Worm (Caenorhabditis elegans) whole organism, late embryonic: ENCODE measurements around the gene Y66D12A.3.

Experiments used
- ceh-2 ChIP-seq: sonication (generic microtip); optimal IDR thresholded peaks from 2 replicates; lab custom pipeline; 2016; ENCODE audit warnings: missing genotype, missing genetic modification characterization, missing compliant biosample characterization
- ceh-30 ChIP-seq: fragments of 150-350 bp; optimal IDR thresholded peaks from 2 replicates; lab custom pipeline; 2014; ENCODE audit warnings: missing biosample characterization, missing genetic modification characterization
- ets-4 ChIP-seq: sonication (generic microtip); optimal IDR thresholded peaks from 2 replicates; lab custom pipeline; 2016; ENCODE audit warnings: missing genetic modification characterization, missing compliant biosample characterization
- fkh-10 ChIP-seq: fragments of 150-350 bp; optimal IDR thresholded peaks from 2 replicates; lab custom pipeline; 2014; ENCODE audit warnings: missing biosample characterization, missing genetic modification reagents, missing genetic modification characterization
- hlh-15 ChIP-seq: sonication (generic microtip); optimal IDR thresholded peaks from 2 replicates; lab custom pipeline; 2016; ENCODE audit warnings: missing genetic modification characterization, missing compliant biosample characterization
- nhr-232 ChIP-seq: sonication (generic microtip); optimal IDR thresholded peaks from 2 replicates; lab custom pipeline; 2016; ENCODE audit warnings: missing genetic modification characterization, missing compliant biosample characterization
- pat-9 ChIP-seq: fragments of 200-800 bp; sonication (Bioruptor generic); optimal IDR thresholded peaks from 2 replicates; lab custom pipeline; 2018; ENCODE audit warnings: mild to moderate bottlenecking, missing genetic modification characterization, moderate library complexity, missing compliant biosample characterization
- pha-4 ChIP-seq: fragments of 150-350 bp; optimal IDR thresholded peaks from 2 replicates; lab custom pipeline; 2018; ENCODE audit warnings: missing biosample characterization, missing genetic modification reagents, missing genetic modification characterization
- pqm-1 ChIP-seq: sonication (generic microtip); optimal IDR thresholded peaks from 2 replicates; lab custom pipeline; 2016; ENCODE audit warnings: missing genetic modification characterization, missing compliant biosample characterization
- pros-1 ChIP-seq: fragments of 150-350 bp; optimal IDR thresholded peaks from 2 replicates; lab custom pipeline; 2014; ENCODE audit warnings: missing biosample characterization, missing genetic modification reagents, missing genetic modification characterization
- tbx-2 ChIP-seq: sonication (generic microtip); optimal IDR thresholded peaks from 2 replicates; lab custom pipeline; 2016; ENCODE audit warnings: missing genetic modification characterization, missing compliant biosample characterization
- ttx-3 ChIP-seq: sonication (generic microtip); optimal IDR thresholded peaks from 2 replicates; lab custom pipeline; 2016; ENCODE audit warnings: missing genetic modification reagents, missing genetic modification characterization, missing compliant biosample characterization

DNA sequence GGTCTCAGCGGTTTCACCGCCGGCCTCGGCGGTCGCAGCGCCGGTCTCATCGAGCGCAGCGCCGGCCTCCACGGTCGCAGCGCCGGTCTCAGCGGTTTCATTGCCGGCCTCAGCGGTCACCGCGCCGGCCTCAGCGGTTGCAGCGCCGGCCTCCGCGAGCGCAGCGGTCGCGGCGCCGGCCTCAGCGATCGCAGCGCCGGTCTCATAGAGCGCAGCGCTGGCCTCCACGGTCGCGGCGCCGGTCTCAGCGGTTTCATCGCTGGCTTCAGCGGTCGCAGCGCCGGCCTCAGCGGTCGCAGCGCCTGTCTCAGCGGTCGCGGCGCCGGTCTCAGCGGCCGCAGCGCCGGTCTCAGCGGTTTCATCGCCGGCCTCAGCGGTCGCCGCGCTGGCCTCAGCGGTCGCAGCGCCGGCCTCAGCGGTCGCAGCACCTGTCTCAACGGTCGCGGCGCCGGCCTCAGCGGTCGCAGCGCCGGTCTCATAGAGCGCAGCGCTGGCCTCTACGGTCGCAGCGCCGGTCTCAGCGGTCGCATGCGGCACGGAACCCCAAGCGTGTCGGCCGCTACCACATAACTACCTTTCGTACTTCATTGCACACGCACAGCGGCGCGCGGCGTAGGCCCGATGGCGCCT, 22.7 kb downstream of the Y66D12A.3 start:
- TF ChIP-seq pros-1 (tag; lab: Kevin White, UChicago) (no peak), ceh-2 (tag; lab: Kevin White, UChicago) (no peak), pqm-1 (no peak), ttx-3 (no peak), ets-4 (tag; lab: Kevin White, UChicago) (no peak), pat-9 (no peak), ceh-30 (tag; lab: Kevin White, UChicago) (no peak), nhr-232 (tag; lab: Kevin White, UChicago) (no peak), hlh-15 (no peak), pha-4 (tag; lab: Kevin White, UChicago) (no peak), fkh-10 (GFP tag; lab: Kevin White, UChicago) (no peak), tbx-2 (tag; lab: Kevin White, UChicago) (no peak)
